Fruit fly (Drosophila melanogaster): ENCODE data around the gene trk.

trk gene

dm6 chr2L:10301918-10302317 lies 29.8 kb upstream of the trk start, which contains the start of gene CG13138:
Gene CG13138 (minus strand): TSS chr2L:10302018.
- TF ChIP-seq Dll (optimal IDR thresholded peaks at IDR 0.05) = no peak
- no peak for TF ChIP-seq pan (optimal IDR thresholded peaks at IDR 0.05)
- TF ChIP-seq EcR (GFP tag; optimal IDR thresholded peaks at IDR 0.05) = no peak
- TF ChIP-seq CG8478 (optimal IDR thresholded peaks at IDR 0.05) = no peak
- no peak for TF ChIP-seq psq (optimal IDR thresholded peaks at IDR 0.05)
- TF ChIP-seq usp (GFP tag; optimal IDR thresholded peaks at IDR 0.05) = no peak

dm6 chr2L:10299810-10300147 lies 27.7 kb upstream of the trk start, which contains the start of gene CYLD:
Gene CYLD (minus strand): TSS chr2L:10299847.
- TF ChIP-seq pan (optimal IDR thresholded peaks at IDR 0.05) (no peak), psq (optimal IDR thresholded peaks at IDR 0.05) (no peak), Dll (optimal IDR thresholded peaks at IDR 0.05) (no peak), EcR (GFP tag; optimal IDR thresholded peaks at IDR 0.05) (no peak), usp (GFP tag; optimal IDR thresholded peaks at IDR 0.05) (no peak), CG8478 (optimal IDR thresholded peaks at IDR 0.05) (no peak)

dm6 chr2L:10299077-10299809 lies 27.1 kb upstream of the trk start:
- no peak for TF ChIP-seq usp (GFP tag; optimal IDR thresholded peaks at IDR 0.05)
- TF ChIP-seq CG8478 (optimal IDR thresholded peaks at IDR 0.05) = no peak
- TF ChIP-seq psq (optimal IDR thresholded peaks at IDR 0.05) = no peak
- no peak for TF ChIP-seq pan (optimal IDR thresholded peaks at IDR 0.05)
- no peak for TF ChIP-seq Dll (optimal IDR thresholded peaks at IDR 0.05)
- no peak for TF ChIP-seq EcR (GFP tag; optimal IDR thresholded peaks at IDR 0.05)

- no peak for TF ChIP-seq Dll (optimal IDR thresholded peaks at IDR 0.05)
- TF ChIP-seq pan (optimal IDR thresholded peaks at IDR 0.05) = no peak
- TF ChIP-seq CG8478 (optimal IDR thresholded peaks at IDR 0.05) = no peak
- no peak for TF ChIP-seq usp (GFP tag; optimal IDR thresholded peaks at IDR 0.05)
- no peak for TF ChIP-seq psq (optimal IDR thresholded peaks at IDR 0.05)
- TF ChIP-seq EcR (GFP tag; optimal IDR thresholded peaks at IDR 0.05) = no peak
Observed at dm6 chr2L:10298306-10298705, 26.2 kb upstream of the trk start.

dm6 chr2L:10294798-10295669 lies 22.9 kb upstream of the trk start, which contains the start of gene Hand:
Gene Hand (minus strand): TSS chr2L:10295385.
- TF ChIP-seq EcR (GFP tag; optimal IDR thresholded peaks at IDR 0.05) (no peak), usp (GFP tag; optimal IDR thresholded peaks at IDR 0.05) (no peak)

- TF ChIP-seq Dll (optimal IDR thresholded peaks at IDR 0.05) (no peak), EcR (GFP tag; optimal IDR thresholded peaks at IDR 0.05) (no peak), usp (GFP tag; optimal IDR thresholded peaks at IDR 0.05) (no peak), psq (optimal IDR thresholded peaks at IDR 0.05) (no peak), CG8478 (optimal IDR thresholded peaks at IDR 0.05) (no peak), pan (optimal IDR thresholded peaks at IDR 0.05) (no peak)
Observed at dm6 chr2L:10292066-10292560, 20.0 kb upstream of the trk start, which contains the start of gene Ufd4. Gene Ufd4 (minus strand): TSS chr2L:10292365.

- TF ChIP-seq CG8478 (optimal IDR thresholded peaks at IDR 0.05) (no peak), Dll (optimal IDR thresholded peaks at IDR 0.05) (no peak), usp (GFP tag; optimal IDR thresholded peaks at IDR 0.05) (no peak), psq (optimal IDR thresholded peaks at IDR 0.05) (no peak), EcR (GFP tag; optimal IDR thresholded peaks at IDR 0.05) (no peak)
Observed at dm6 chr2L:10291276-10291675, 19.2 kb upstream of the trk start.

dm6 chr2L:10280772-10281171 lies 8.6 kb upstream of the trk start, which contains the start of gene CG34043:
Gene CG34043 (minus strand): TSS chr2L:10280872.
- TF ChIP-seq usp (GFP tag; optimal IDR thresholded peaks at IDR 0.05) (no peak), psq (optimal IDR thresholded peaks at IDR 0.05) (no peak), Dll (optimal IDR thresholded peaks at IDR 0.05) (no peak), pan (optimal IDR thresholded peaks at IDR 0.05) (no peak), EcR (GFP tag; optimal IDR thresholded peaks at IDR 0.05) (no peak), CG8478 (optimal IDR thresholded peaks at IDR 0.05) (no peak)

dm6 chr2L:10278658-10279057 lies 6.5 kb upstream of the trk start, which contains the start of gene Utx:
Gene Utx (minus strand): TSS chr2L:10278811.
- TF ChIP-seq usp (GFP tag; optimal IDR thresholded peaks at IDR 0.05) (no peak), Dll (optimal IDR thresholded peaks at IDR 0.05) (no peak), psq (optimal IDR thresholded peaks at IDR 0.05) (no peak), CG8478 (optimal IDR thresholded peaks at IDR 0.05) (no peak)

- TF ChIP-seq usp (GFP tag; optimal IDR thresholded peaks at IDR 0.05) (no peak), CG8478 (optimal IDR thresholded peaks at IDR 0.05) (no peak), Dll (optimal IDR thresholded peaks at IDR 0.05) (no peak), pan (optimal IDR thresholded peaks at IDR 0.05) (no peak), psq (optimal IDR thresholded peaks at IDR 0.05) (no peak), EcR (GFP tag; optimal IDR thresholded peaks at IDR 0.05) (no peak)
Observed at dm6 chr2L:10277362-10277761, 5.2 kb upstream of the trk start.

- no peak for TF ChIP-seq psq (optimal IDR thresholded peaks at IDR 0.05)
- TF ChIP-seq CG8478 (optimal IDR thresholded peaks at IDR 0.05) = no peak
- no peak for TF ChIP-seq Dll (optimal IDR thresholded peaks at IDR 0.05)
- no peak for TF ChIP-seq usp (GFP tag; optimal IDR thresholded peaks at IDR 0.05)
- TF ChIP-seq pan (optimal IDR thresholded peaks at IDR 0.05) = no peak
Observed at dm6 chr2L:10276846-10277245, 4.7 kb upstream of the trk start.

- TF ChIP-seq Dll (optimal IDR thresholded peaks at IDR 0.05) = no peak
- no peak for TF ChIP-seq CG8478 (optimal IDR thresholded peaks at IDR 0.05)
Observed at dm6 chr2L:10276436-10276835, 4.3 kb upstream of the trk start.
